Fruit fly (Drosophila melanogaster) whole organism, embryonic: Measurements from ENCODE around the gene CG14300.

Source experiments
- Asciz ChIP-seq: fragments of 200-800 bp; sonication (Bioruptor generic); optimal IDR thresholded peaks from 2 replicates; lab custom pipeline; 2017; ENCODE audit warnings: missing biosample characterization, mild to moderate bottlenecking, missing genetic modification characterization, missing genetic modification reagents
- Atf6 ChIP-seq: fragments of 200-800 bp; sonication (Bioruptor generic); IDR thresholded peaks from 2 replicates; pipeline ENCODE4 v1.3.6; 2022; ENCODE audit warnings: missing biosample characterization, missing genetic modification characterization
- B-H1 ChIP-seq: fragments of 200-800 bp; sonication (Bioruptor generic); IDR thresholded peaks from 3 replicates; pipeline ENCODE4 v1.3.6; 2022; ENCODE audit warnings: missing biosample characterization, missing genetic modification characterization
- Bdp1 ChIP-seq: fragments of 200-800 bp; sonication (Bioruptor generic); optimal IDR thresholded peaks from 3 replicates; lab custom pipeline; 2016; ENCODE audit warnings: missing biosample characterization, missing genetic modification characterization
- CG10274 ChIP-seq: fragments of 200-800 bp; sonication (Bioruptor generic); optimal IDR thresholded peaks from 3 replicates; lab custom pipeline; 2017; ENCODE audit warnings: missing biosample characterization, mild to moderate bottlenecking, missing genetic modification characterization
- CG10959 ChIP-seq: fragments of 200-800 bp; sonication (Bioruptor generic); IDR thresholded peaks from 2 replicates; pipeline ENCODE4 v1.3.6; 2022; ENCODE audit warnings: missing biosample characterization, missing genetic modification characterization
- CG11247 ChIP-seq: fragments of 200-800 bp; sonication (Bioruptor generic); IDR thresholded peaks from 2 replicates; pipeline ENCODE4 v1.3.6; 2022; ENCODE audit warnings: missing biosample characterization, missing genetic modification characterization
- CG12659 ChIP-seq: fragments of 200-800 bp; sonication (Bioruptor generic); optimal IDR thresholded peaks from 3 replicates; lab custom pipeline; 2017; ENCODE audit warnings: mild to moderate bottlenecking, missing biosample characterization, missing genetic modification reagents, missing genetic modification characterization
- CG13287 ChIP-seq: fragments of 200-800 bp; sonication (Bioruptor generic); IDR thresholded peaks from 2 replicates; pipeline ENCODE4 v1.3.6; 2022; ENCODE audit warnings: missing biosample characterization, missing genetic modification characterization; ENCODE audit not compliant: partially characterized antibody
- CG14667 ChIP-seq: fragments of 200-800 bp; sonication (Bioruptor generic); IDR thresholded peaks from 2 replicates; pipeline ENCODE4 v1.3.6; 2022; ENCODE audit warnings: missing biosample characterization, missing genetic modification characterization
- CG15514 ChIP-seq: fragments of 200-800 bp; sonication (Bioruptor generic); optimal IDR thresholded peaks from 3 replicates; lab custom pipeline; 2017; ENCODE audit warnings: missing biosample characterization, missing genetic modification characterization, mild to moderate bottlenecking, moderate library complexity, missing genetic modification reagents
- CG15601 ChIP-seq: fragments of 200-800 bp; sonication (Bioruptor generic); optimal IDR thresholded peaks from 3 replicates; lab custom pipeline; 2019; ENCODE audit warnings: missing biosample characterization, mild to moderate bottlenecking, missing genetic modification characterization, moderate library complexity
- CG17186 ChIP-seq: fragments of 200-800 bp; sonication (Bioruptor generic); optimal IDR thresholded peaks from 3 replicates; lab custom pipeline; 2017; ENCODE audit warnings: missing biosample characterization, missing genetic modification reagents, missing genetic modification characterization
- CG17829 ChIP-seq: fragments of 200-800 bp; optimal IDR thresholded peaks from 2 replicates; lab custom pipeline; 2019; ENCODE audit warnings: missing biosample characterization, mild to moderate bottlenecking, missing genetic modification characterization, moderate library complexity
- CG18262 ChIP-seq: fragments of 200-800 bp; optimal IDR thresholded peaks from 3 replicates; lab custom pipeline; 2019; ENCODE audit warnings: missing biosample characterization, mild to moderate bottlenecking, missing genetic modification characterization, moderate library complexity
- CG2712 ChIP-seq: fragments of 200-800 bp; optimal IDR thresholded peaks from 3 replicates; lab custom pipeline; 2019; ENCODE audit warnings: missing biosample characterization, mild to moderate bottlenecking, missing genetic modification characterization, moderate library complexity
- CG3995 ChIP-seq: fragments of 200-800 bp; sonication (Bioruptor generic); optimal IDR thresholded peaks from 3 replicates; lab custom pipeline; 2016; ENCODE audit warnings: missing biosample characterization, missing genetic modification characterization
- CG4617 ChIP-seq: fragments of 200-800 bp; sonication (Bioruptor generic); optimal IDR thresholded peaks from 3 replicates; lab custom pipeline; 2016; ENCODE audit warnings: missing biosample characterization, missing genetic modification characterization, borderline replicate concordance
- CG4820 ChIP-seq: fragments of 200-800 bp; sonication (Bioruptor generic); optimal IDR thresholded peaks from 3 replicates; lab custom pipeline; 2016; ENCODE audit warnings: missing biosample characterization, missing genetic modification characterization
- CG8290 ChIP-seq, 3 experiments: fragments of 200-800 bp; sonication (Bioruptor generic); optimal IDR thresholded peaks; 2 replicates each; lab custom pipeline; 2016 to 2019; ENCODE audit warnings: missing biosample characterization in 3 of 3, missing genetic modification characterization in 3 of 3, mild to moderate bottlenecking in 2 of 3, moderate library complexity in 1 of 3
- CG8388 ChIP-seq: fragments of 200-800 bp; sonication (Bioruptor generic); optimal IDR thresholded peaks from 2 replicates; lab custom pipeline; 2019; ENCODE audit warnings: missing biosample characterization, mild to moderate bottlenecking, missing genetic modification characterization, moderate library complexity
- CG9817 ChIP-seq: fragments of 200-800 bp; sonication (Bioruptor generic); optimal IDR thresholded peaks from 2 replicates; lab custom pipeline; 2018; ENCODE audit warnings: missing biosample characterization, mild to moderate bottlenecking, missing genetic modification characterization, moderate library complexity
- Camta ChIP-seq: fragments of 200-800 bp; sonication (Bioruptor generic); optimal IDR thresholded peaks from 2 replicates; lab custom pipeline; 2016; ENCODE audit warnings: missing biosample characterization, missing genetic modification characterization
- Elba2 ChIP-seq: fragments of 200-800 bp; sonication (Bioruptor generic); optimal IDR thresholded peaks from 3 replicates; lab custom pipeline; 2016; ENCODE audit warnings: missing biosample characterization, missing genetic modification characterization
- HHEX ChIP-seq: fragments of 200-800 bp; sonication (Bioruptor generic); optimal IDR thresholded peaks from 3 replicates; lab custom pipeline; 2017; ENCODE audit warnings: missing biosample characterization, mild to moderate bottlenecking, missing genetic modification characterization, missing genetic modification reagents
- Hr39 ChIP-seq: fragments of >200 bp; optimal IDR thresholded peaks from 2 replicates; lab custom pipeline; 2017
- Lhr ChIP-seq: fragments of 200-800 bp; sonication (Bioruptor generic); optimal IDR thresholded peaks from 3 replicates; lab custom pipeline; 2017; ENCODE audit warnings: mild to moderate bottlenecking, missing biosample characterization, missing genetic modification reagents, missing genetic modification characterization
- MESR4 ChIP-seq: fragments of 200-800 bp; sonication (Bioruptor generic); optimal IDR thresholded peaks from 2 replicates; lab custom pipeline; 2018; ENCODE audit warnings: missing biosample characterization, mild to moderate bottlenecking, missing genetic modification characterization, moderate library complexity
- Nf-YB ChIP-seq: fragments of 200-800 bp; sonication (Bioruptor generic); optimal IDR thresholded peaks from 3 replicates; lab custom pipeline; 2019; ENCODE audit warnings: missing biosample characterization, mild to moderate bottlenecking, missing genetic modification characterization, moderate library complexity
- Vsx1 ChIP-seq: fragments of 200-800 bp; sonication (Bioruptor generic); optimal IDR thresholded peaks from 2 replicates; lab custom pipeline; 2017; ENCODE audit warnings: missing biosample characterization, mild to moderate bottlenecking, missing genetic modification characterization, missing genetic modification reagents
- ab ChIP-seq: fragments of 200-800 bp; sonication (Bioruptor generic); optimal IDR thresholded peaks from 2 replicates; lab custom pipeline; 2016; ENCODE audit warnings: missing biosample characterization, missing genetic modification characterization
- cg ChIP-seq: fragments of 200-800 bp; sonication (Bioruptor generic); optimal IDR thresholded peaks from 3 replicates; lab custom pipeline; 2019; ENCODE audit warnings: missing biosample characterization, mild to moderate bottlenecking, missing genetic modification characterization, moderate library complexity
- chinmo ChIP-seq: fragments of 200-800 bp; sonication (Bioruptor generic); IDR thresholded peaks from 4 replicates; pipeline ENCODE4 v1.3.6; 2022; ENCODE audit warnings: missing biosample characterization, missing genetic modification characterization; ENCODE audit not compliant: partially characterized antibody
- da ChIP-seq: fragments of 200-800 bp; sonication (Bioruptor generic); optimal IDR thresholded peaks from 2 replicates; lab custom pipeline; 2016; ENCODE audit warnings: missing biosample characterization, missing genetic modification characterization
- dm ChIP-seq: fragments of 200-800 bp; sonication (Bioruptor generic); optimal IDR thresholded peaks from 3 replicates; lab custom pipeline; 2016; ENCODE audit warnings: missing biosample characterization, missing genetic modification characterization
- dmrt11E ChIP-seq: fragments of 200-800 bp; sonication (Bioruptor generic); optimal IDR thresholded peaks from 3 replicates; lab custom pipeline; 2018; ENCODE audit warnings: missing biosample characterization, mild to moderate bottlenecking, missing genetic modification characterization, moderate library complexity
- dysf ChIP-seq: fragments of 200-800 bp; sonication (Bioruptor generic); IDR thresholded peaks from 3 replicates; pipeline ENCODE4 v1.3.6; 2022; ENCODE audit warnings: missing biosample characterization, missing genetic modification characterization
- gem ChIP-seq: fragments of 200-800 bp; sonication (Bioruptor generic); optimal IDR thresholded peaks from 2 replicates; lab custom pipeline; 2019; ENCODE audit warnings: missing biosample characterization, mild to moderate bottlenecking, missing genetic modification characterization, moderate library complexity
- gro ChIP-seq: fragments of 200-800 bp; sonication (Bioruptor generic); optimal IDR thresholded peaks from 2 replicates; lab custom pipeline; 2016; ENCODE audit warnings: missing biosample characterization, missing genetic modification characterization
- lov ChIP-seq, 2 experiments: fragments of 200-800 bp in 1 of 2; fragments of >200 bp in 1 of 2; sonication (Bioruptor generic) in 1 of 2; IDR thresholded peaks in 1 of 2; optimal IDR thresholded peaks in 1 of 2; 2 replicates in 1 of 2; 3 replicates in 1 of 2; pipeline versions ENCODE4 v1.3.6 to Lab custom; 2017 to 2022; ENCODE audit warnings: missing biosample characterization in 1 of 2, missing genetic modification characterization in 1 of 2
- peb ChIP-seq: fragments of 200-800 bp; sonication (Bioruptor generic); IDR thresholded peaks from 2 replicates; pipeline ENCODE4 v1.3.6; 2022; ENCODE audit warnings: missing biosample characterization, missing genetic modification characterization
- rib ChIP-seq: fragments of 200-800 bp; sonication (Bioruptor generic); IDR thresholded peaks from 2 replicates; pipeline ENCODE4 v1.3.6; 2022; ENCODE audit warnings: missing biosample characterization, missing genetic modification characterization
- row ChIP-seq: fragments of 200-800 bp; sonication (Bioruptor generic); IDR thresholded peaks from 3 replicates; pipeline ENCODE4 v1.3.6; 2022; ENCODE audit warnings: missing biosample characterization, missing genetic modification characterization
- seq ChIP-seq: fragments of 200-800 bp; sonication (Bioruptor generic); IDR thresholded peaks from 2 replicates; pipeline ENCODE4 v1.3.6; 2022; ENCODE audit warnings: missing biosample characterization, missing genetic modification characterization
- slbo ChIP-seq: fragments of 200-800 bp; sonication (Bioruptor generic); IDR thresholded peaks from 2 replicates; pipeline ENCODE4 v1.3.6; 2022; ENCODE audit warnings: missing biosample characterization, missing genetic modification characterization
- tin ChIP-seq: fragments of 200-800 bp; sonication (Bioruptor generic); optimal IDR thresholded peaks from 3 replicates; lab custom pipeline; 2016; ENCODE audit warnings: missing biosample characterization, missing genetic modification characterization
- tna ChIP-seq: fragments of 200-800 bp; sonication (Bioruptor generic); IDR thresholded peaks from 2 replicates; pipeline ENCODE4 v1.3.6; 2022; ENCODE audit warnings: missing biosample characterization, missing genetic modification characterization; ENCODE audit not compliant: partially characterized antibody
- zfh1 ChIP-seq: fragments of 200-800 bp; sonication (Bioruptor generic); IDR thresholded peaks from 3 replicates; pipeline ENCODE4 v1.3.6; 2022; ENCODE audit warnings: missing biosample characterization, missing genetic modification characterization

CG14300 gene

DNA sequence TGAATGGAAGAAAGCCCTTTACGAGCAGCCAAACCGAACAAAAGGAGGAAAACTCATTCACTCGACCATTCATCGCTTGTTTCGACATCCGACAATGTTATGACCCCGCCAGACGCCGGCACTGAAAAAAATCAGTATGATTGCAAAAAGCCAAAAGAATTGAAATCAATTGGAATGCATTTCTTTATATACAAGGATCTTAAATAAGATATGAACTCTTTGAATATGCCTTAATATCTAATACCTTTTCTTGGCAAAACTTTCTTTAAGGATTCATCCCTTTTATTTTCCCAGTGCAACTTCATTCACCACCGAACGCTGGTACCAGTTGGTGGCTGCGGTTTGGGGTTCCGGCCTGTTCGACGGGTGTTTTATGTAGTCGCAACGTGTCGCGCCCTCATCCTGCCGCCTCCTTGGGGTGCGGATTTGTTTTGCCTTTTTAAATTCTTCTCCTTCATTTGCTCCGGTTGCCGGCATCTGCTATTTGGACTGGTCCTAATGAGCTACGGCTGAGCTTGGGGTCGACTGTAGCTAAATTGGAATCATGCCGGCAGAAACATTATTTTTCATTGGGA lies 26.3 kb upstream of the CG14300 start (continued):
- peak; percentile 66 for TF ChIP-seq Camta
- peak; percentile 78 for TF ChIP-seq tin (GFP tag; lab: Kevin White, UChicago)
- no peak for TF ChIP-seq Hr39
- peak; percentile 89 for TF ChIP-seq Atf6
- TF ChIP-seq chinmo (GFP tag; lab: Robert Waterston, UW), result no peak
- TF ChIP-seq peb (GFP tag; lab: Robert Waterston, UW), result peak; percentile 70
- TF ChIP-seq Asciz, result peak; percentile 82
- peak; percentile 8 for TF ChIP-seq ab (GFP tag; lab: Kevin White, UChicago)
- TF ChIP-seq gro (GFP tag; lab: Kevin White, UChicago), result peak; percentile 89
- peak; percentile 81 for TF ChIP-seq CG8388 (GFP tag; lab: Kevin White, UChicago)
- TF ChIP-seq Vsx1 (GFP tag; lab: Kevin White, UChicago), result peak; percentile 46
- peak; percentile 85 for TF ChIP-seq CG12659 (GFP tag; lab: Kevin White, UChicago)
- no peak; the same call in 1 of the 2 replicates for TF ChIP-seq rib
- peak; percentile 82 for TF ChIP-seq CG15601 (tag; lab: Kevin White, UChicago)
- peak; percentile 90 for TF ChIP-seq gem (tag; lab: Kevin White, UChicago)
- TF ChIP-seq Elba2 (GFP tag; lab: Kevin White, UChicago), result no peak
- TF ChIP-seq HHEX (GFP tag; lab: Kevin White, UChicago), result peak; percentile 83
- TF ChIP-seq seq (GFP tag; lab: Robert Waterston, UW), result peak; percentile 89
- TF ChIP-seq CG18262 (tag; lab: Kevin White, UChicago), result peak; percentile 90
- peak; percentile 77 for TF ChIP-seq CG15514
- peak; percentile 27 for TF ChIP-seq Lhr (GFP tag; lab: Kevin White, UChicago)
- TF ChIP-seq zfh1 (GFP tag; lab: Robert Waterston, UW), result peak; percentile 89
- peak; percentile 65 for TF ChIP-seq Bdp1 (GFP tag; lab: Kevin White, UChicago)
- TF ChIP-seq CG13287 (GFP tag; lab: Robert Waterston, UW), result no peak
- TF ChIP-seq MESR4 (GFP tag; lab: Kevin White, UChicago), result peak; percentile 13
- peak; percentile 72 for TF ChIP-seq CG4820 (GFP tag; lab: Kevin White, UChicago)
- no peak for TF ChIP-seq CG10959
- TF ChIP-seq CG2712 (tag; lab: Kevin White, UChicago), result peak; percentile 93
- TF ChIP-seq lov (optimal IDR thresholded peaks at IDR 0.05; lab: Kevin White, UChicago), result no peak
- 0 out of 3 replicates have a peak, but pooled peaks have one; percentile 12 for TF ChIP-seq lov (GFP tag; IDR thresholded peaks at IDR 0.05; lab: Robert Waterston, UW)
- no peak for TF ChIP-seq CG17186
- TF ChIP-seq CG10274 (GFP tag; lab: Kevin White, UChicago), result peak; percentile 36
- peak; percentile 92 for TF ChIP-seq row (GFP tag; lab: Robert Waterston, UW)
- TF ChIP-seq B-H1 (GFP tag; lab: Robert Waterston, UW), result peak; percentile 78
- peak; percentile 89 for TF ChIP-seq CG9817
- peak; percentile 74 for TF ChIP-seq CG11247 (GFP tag; lab: Robert Waterston, UW)
- no peak for TF ChIP-seq CG8290 (GFP tag; optimal IDR thresholded peaks at IDR 0.05; lab: Kevin White, UChicago)
- TF ChIP-seq CG8290 (tag; optimal IDR thresholded peaks at IDR 0.05; lab: Kevin White, UChicago), result peak in 1 of 2 experiments; percentile 86
- TF ChIP-seq CG17829 (tag; lab: Kevin White, UChicago), result peak; percentile 88
- peak; percentile 63 for TF ChIP-seq da (GFP tag; lab: Kevin White, UChicago)
- TF ChIP-seq dmrt11E, result peak; percentile 52
- TF ChIP-seq slbo, result peak; percentile 88
- peak; percentile 66 for TF ChIP-seq CG14667
- TF ChIP-seq dm (GFP tag; lab: Kevin White, UChicago), result peak; percentile 59
- no peak for TF ChIP-seq cg (GFP tag; lab: Kevin White, UChicago)
- TF ChIP-seq tna (GFP tag; lab: Robert Waterston, UW), result no peak
- TF ChIP-seq CG3995, result peak; percentile 9
- TF ChIP-seq Nf-YB (GFP tag; lab: Kevin White, UChicago), result peak; percentile 64
- peak; percentile 87 for TF ChIP-seq dysf (GFP tag; lab: Robert Waterston, UW)
- peak; percentile 32 for TF ChIP-seq CG4617
